Fruit fly (Drosophila melanogaster) whole organism, embryonic: ENCODE results near the gene CG43054.

Source experiments
- BEAF-32 ChIP-seq: fragments of 200-800 bp; sonication (Bioruptor generic); optimal IDR thresholded peaks from 3 replicates; lab custom pipeline; 2017; ENCODE audit warnings: missing biosample characterization, missing genetic modification characterization, mild to moderate bottlenecking, moderate library complexity, missing genetic modification reagents
- Blimp-1 ChIP-seq: fragments of 200-800 bp; sonication (Bioruptor generic); optimal IDR thresholded peaks from 3 replicates; lab custom pipeline; 2018; ENCODE audit warnings: missing biosample characterization, missing genetic modification characterization, mild to moderate bottlenecking, moderate library complexity, missing genetic modification reagents
- CG10431 ChIP-seq: fragments of 200-800 bp; sonication (Bioruptor generic); optimal IDR thresholded peaks from 3 replicates; lab custom pipeline; 2018; ENCODE audit warnings: missing biosample characterization, mild to moderate bottlenecking, missing genetic modification characterization
- CG10654 ChIP-seq: fragments of 200-800 bp; sonication (Bioruptor generic); optimal IDR thresholded peaks from 2 replicates; lab custom pipeline; 2016; ENCODE audit warnings: missing biosample characterization, missing genetic modification characterization
- CG11398 ChIP-seq: fragments of 200-800 bp; sonication (Bioruptor generic); optimal IDR thresholded peaks from 2 replicates; lab custom pipeline; 2016; ENCODE audit warnings: missing biosample characterization, missing genetic modification characterization
- CG12071 ChIP-seq: fragments of 200-800 bp; sonication (Bioruptor generic); optimal IDR thresholded peaks from 3 replicates; lab custom pipeline; 2018; ENCODE audit warnings: missing biosample characterization, mild to moderate bottlenecking, missing genetic modification characterization
- CG12219 ChIP-seq: fragments of 200-800 bp; sonication (Bioruptor generic); optimal IDR thresholded peaks from 3 replicates; lab custom pipeline; 2018; ENCODE audit warnings: missing biosample characterization, mild to moderate bottlenecking, missing genetic modification characterization
- CG14860 ChIP-seq: fragments of 200-800 bp; sonication (Bioruptor generic); IDR thresholded peaks from 3 replicates; pipeline ENCODE4 v1.3.6; 2022; ENCODE audit warnings: missing biosample characterization, missing genetic modification characterization; ENCODE audit not compliant: partially characterized antibody
- CG15479 ChIP-seq: fragments of 200-800 bp; sonication (Bioruptor generic); optimal IDR thresholded peaks from 3 replicates; lab custom pipeline; 2019; ENCODE audit warnings: missing biosample characterization, mild to moderate bottlenecking, missing genetic modification characterization, moderate library complexity
- CG15514 ChIP-seq: fragments of 200-800 bp; sonication (Bioruptor generic); optimal IDR thresholded peaks from 3 replicates; lab custom pipeline; 2017; ENCODE audit warnings: missing biosample characterization, missing genetic modification characterization, mild to moderate bottlenecking, moderate library complexity, missing genetic modification reagents
- CG1603 ChIP-seq: fragments of 200-800 bp; sonication (Bioruptor generic); optimal IDR thresholded peaks from 2 replicates; lab custom pipeline; 2019; ENCODE audit warnings: missing biosample characterization, mild to moderate bottlenecking, missing genetic modification characterization, moderate library complexity
- CG16813 ChIP-seq: fragments of 200-800 bp; sonication (Bioruptor generic); IDR thresholded peaks from 3 replicates; pipeline ENCODE4 v1.3.6; 2022; ENCODE audit warnings: missing biosample characterization, missing genetic modification characterization; ENCODE audit not compliant: partially characterized antibody
- CG17328 ChIP-seq: fragments of 200-800 bp; sonication (Bioruptor generic); IDR thresholded peaks from 2 replicates; pipeline ENCODE4 v1.3.6; 2022; ENCODE audit warnings: missing biosample characterization, missing genetic modification characterization
- CG17361 ChIP-seq: fragments of 200-800 bp; sonication (Bioruptor generic); IDR thresholded peaks from 3 replicates; pipeline ENCODE4 v1.3.6; 2022; ENCODE audit warnings: missing biosample characterization, missing genetic modification characterization
- CG17385 ChIP-seq: fragments of 200-800 bp; sonication (Bioruptor generic); optimal IDR thresholded peaks from 3 replicates; lab custom pipeline; 2018; ENCODE audit warnings: missing biosample characterization, mild to moderate bottlenecking, missing genetic modification characterization
- CG18599 ChIP-seq: fragments of 200-800 bp; sonication (Bioruptor generic); optimal IDR thresholded peaks from 3 replicates; lab custom pipeline; 2017; ENCODE audit warnings: missing biosample characterization, missing genetic modification characterization, mild to moderate bottlenecking, moderate library complexity, missing genetic modification reagents
- CG2889 ChIP-seq: fragments of 200-800 bp; sonication (Bioruptor generic); IDR thresholded peaks from 3 replicates; pipeline ENCODE4 v1.3.6; 2022; ENCODE audit warnings: missing biosample characterization, missing genetic modification characterization
- CG42726 ChIP-seq: fragments of 200-800 bp; sonication (Bioruptor generic); IDR thresholded peaks from 2 replicates; pipeline ENCODE4 v1.3.6; 2022; ENCODE audit warnings: missing biosample characterization, missing genetic modification characterization; ENCODE audit not compliant: partially characterized antibody
- CG4360 ChIP-seq: fragments of 200-800 bp; sonication (Bioruptor generic); IDR thresholded peaks from 2 replicates; pipeline ENCODE4 v1.3.6; 2022; ENCODE audit warnings: missing biosample characterization, missing genetic modification characterization
- CG4730 ChIP-seq: fragments of 200-800 bp; sonication (Bioruptor generic); IDR thresholded peaks from 2 replicates; pipeline ENCODE4 v1.3.6; 2022; ENCODE audit warnings: missing biosample characterization, missing genetic modification characterization
- CG7839 ChIP-seq: fragments of 200-800 bp; sonication (Bioruptor generic); optimal IDR thresholded peaks from 3 replicates; lab custom pipeline; 2018; ENCODE audit warnings: missing biosample characterization, mild to moderate bottlenecking, missing genetic modification characterization, moderate library complexity
- CG8281 ChIP-seq: fragments of 200-800 bp; sonication (Bioruptor generic); optimal IDR thresholded peaks from 2 replicates; lab custom pipeline; 2018; ENCODE audit warnings: missing biosample characterization, mild to moderate bottlenecking, missing genetic modification characterization, moderate library complexity
- CG9817 ChIP-seq: fragments of 200-800 bp; sonication (Bioruptor generic); optimal IDR thresholded peaks from 2 replicates; lab custom pipeline; 2018; ENCODE audit warnings: missing biosample characterization, mild to moderate bottlenecking, missing genetic modification characterization, moderate library complexity
- D19B ChIP-seq: fragments of 200-800 bp; sonication (Bioruptor generic); optimal IDR thresholded peaks from 2 replicates; lab custom pipeline; 2017; ENCODE audit warnings: missing biosample characterization, mild to moderate bottlenecking, missing genetic modification characterization
- Dip2 ChIP-seq: fragments of 200-800 bp; sonication (Bioruptor generic); IDR thresholded peaks from 2 replicates; pipeline ENCODE4 v1.3.6; 2022; ENCODE audit warnings: missing biosample characterization, missing genetic modification characterization
- GATAe ChIP-seq: fragments of 200-800 bp; sonication (Bioruptor generic); conservative IDR thresholded peaks from 2 replicates; pipeline ENCODE4 v1.3.6; 2022; ENCODE audit warnings: missing biosample characterization, missing genetic modification characterization
- HLH4C ChIP-seq: fragments of 200-800 bp; sonication (Bioruptor generic); IDR thresholded peaks from 3 replicates; pipeline ENCODE4 v1.3.6; 2022; ENCODE audit warnings: missing biosample characterization, missing genetic modification characterization; ENCODE audit not compliant: partially characterized antibody
- Lim3 ChIP-seq: fragments of 200-800 bp; sonication (Bioruptor generic); IDR thresholded peaks from 2 replicates; pipeline ENCODE4 v1.3.6; 2022; ENCODE audit warnings: missing biosample characterization, missing genetic modification characterization
- Mes4 ChIP-seq: fragments of 200-800 bp; sonication (Bioruptor generic); optimal IDR thresholded peaks from 2 replicates; lab custom pipeline; 2016; ENCODE audit warnings: missing biosample characterization, missing genetic modification characterization
- Myb ChIP-seq: fragments of 200-800 bp; sonication (Bioruptor generic); optimal IDR thresholded peaks from 2 replicates; lab custom pipeline; 2016; ENCODE audit warnings: missing biosample characterization, missing genetic modification characterization
- Side ChIP-seq: fragments of 200-800 bp; sonication (Bioruptor generic); optimal IDR thresholded peaks from 2 replicates; lab custom pipeline; 2016; ENCODE audit warnings: missing biosample characterization, missing genetic modification characterization
- Xrp1 ChIP-seq: fragments of 200-800 bp; sonication (Bioruptor generic); IDR thresholded peaks from 2 replicates; pipeline ENCODE4 v1.3.6; 2022; ENCODE audit warnings: missing biosample characterization, missing genetic modification characterization
- da ChIP-seq: fragments of 200-800 bp; sonication (Bioruptor generic); optimal IDR thresholded peaks from 2 replicates; lab custom pipeline; 2016; ENCODE audit warnings: missing biosample characterization, missing genetic modification characterization
- dm ChIP-seq: fragments of 200-800 bp; sonication (Bioruptor generic); optimal IDR thresholded peaks from 3 replicates; lab custom pipeline; 2016; ENCODE audit warnings: missing biosample characterization, missing genetic modification characterization
- dmrt99B ChIP-seq: fragments of 200-800 bp; sonication (Bioruptor generic); optimal IDR thresholded peaks from 2 replicates; lab custom pipeline; 2018; ENCODE audit warnings: missing biosample characterization, mild to moderate bottlenecking, missing genetic modification characterization, moderate library complexity
- gfzf ChIP-seq: fragments of 200-800 bp; sonication (Bioruptor generic); optimal IDR thresholded peaks from 2 replicates; lab custom pipeline; 2016; ENCODE audit warnings: missing biosample characterization, mild to moderate bottlenecking, missing genetic modification characterization, moderate library complexity
- grau ChIP-seq: fragments of 200-800 bp; optimal IDR thresholded peaks from 3 replicates; lab custom pipeline; 2019; ENCODE audit warnings: missing biosample characterization, mild to moderate bottlenecking, missing genetic modification characterization, moderate library complexity
- jigr1 ChIP-seq: fragments of 200-800 bp; sonication (Bioruptor generic); IDR thresholded peaks from 3 replicates; pipeline ENCODE4 v1.3.6; 2022; ENCODE audit warnings: missing biosample characterization, missing genetic modification characterization
- jing ChIP-seq: fragments of 200-800 bp; sonication (Bioruptor generic); optimal IDR thresholded peaks from 2 replicates; lab custom pipeline; 2018; ENCODE audit warnings: missing biosample characterization, mild to moderate bottlenecking, missing genetic modification characterization
- jumu ChIP-seq: fragments of 200-800 bp; sonication (Bioruptor generic); optimal IDR thresholded peaks from 3 replicates; lab custom pipeline; 2016; ENCODE audit warnings: missing biosample characterization, missing genetic modification characterization
- klu ChIP-seq: fragments of 200-800 bp; sonication (Bioruptor generic); IDR thresholded peaks from 2 replicates; pipeline ENCODE4 v1.3.6; 2022; ENCODE audit warnings: missing biosample characterization, missing genetic modification characterization
- oc ChIP-seq: fragments of 200-800 bp; sonication (Bioruptor generic); optimal IDR thresholded peaks from 2 replicates; lab custom pipeline; 2018; ENCODE audit warnings: missing biosample characterization, mild to moderate bottlenecking, missing genetic modification characterization, moderate library complexity
- pum ChIP-seq: fragments of 200-800 bp; sonication (Bioruptor generic); optimal IDR thresholded peaks from 2 replicates; lab custom pipeline; 2016; ENCODE audit warnings: missing biosample characterization, missing genetic modification characterization
- sens-2 ChIP-seq: fragments of 200-800 bp; sonication (Bioruptor generic); IDR thresholded peaks from 2 replicates; pipeline ENCODE4 v1.3.6; 2022; ENCODE audit warnings: missing biosample characterization, missing genetic modification characterization
- stwl ChIP-seq: fragments of 200-800 bp; sonication (Bioruptor generic); optimal IDR thresholded peaks from 3 replicates; lab custom pipeline; 2018; ENCODE audit warnings: missing biosample characterization, mild to moderate bottlenecking, missing genetic modification characterization, moderate library complexity
- sug ChIP-seq: fragments of 200-800 bp; optimal IDR thresholded peaks from 2 replicates; lab custom pipeline; 2019; ENCODE audit warnings: missing biosample characterization, mild to moderate bottlenecking, missing genetic modification characterization, moderate library complexity
- trem ChIP-seq: fragments of 200-800 bp; optimal IDR thresholded peaks from 3 replicates; lab custom pipeline; 2019; ENCODE audit warnings: missing biosample characterization, mild to moderate bottlenecking, missing genetic modification characterization, moderate library complexity
- unpg ChIP-seq: fragments of 200-800 bp; sonication (Bioruptor generic); optimal IDR thresholded peaks from 3 replicates; lab custom pipeline; 2018; ENCODE audit warnings: missing biosample characterization, mild to moderate bottlenecking, missing genetic modification characterization, moderate library complexity
- vnd ChIP-seq: fragments of 200-800 bp; sonication (Bioruptor generic); IDR thresholded peaks from 3 replicates; pipeline ENCODE4 v1.3.6; 2022; ENCODE audit warnings: missing biosample characterization, missing genetic modification characterization; ENCODE audit not compliant: partially characterized antibody
- zen ChIP-seq: fragments of 200-800 bp; sonication (Bioruptor generic); optimal IDR thresholded peaks from 3 replicates; lab custom pipeline; 2018; ENCODE audit warnings: missing biosample characterization, mild to moderate bottlenecking, missing genetic modification characterization, moderate library complexity
- zen2 ChIP-seq: fragments of 200-800 bp; sonication (Bioruptor generic); IDR thresholded peaks from 3 replicates; pipeline ENCODE4 v1.3.6; 2022; ENCODE audit warnings: missing biosample characterization, missing genetic modification characterization; ENCODE audit not compliant: partially characterized antibody

Gene CG43054

dm6 chr2L:17589853-17590252, 37.8 kb upstream of the CG43054 start (continued):
- TF ChIP-seq CG7839 (tag; lab: Kevin White, UChicago) (peak; percentile 49), CG12071 (no peak), CG2889 (GFP tag; lab: Robert Waterston, UW) (no peak), jigr1 (no peak), CG17361 (GFP tag; lab: Robert Waterston, UW) (peak; percentile 61; the same call in 2 of the 3 replicates), Side (GFP tag; lab: Kevin White, UChicago) (no peak), da (no peak), CG17385 (GFP tag; lab: Kevin White, UChicago) (no peak), gfzf (GFP tag; lab: Kevin White, UChicago) (no peak), unpg (GFP tag; lab: Kevin White, UChicago) (peak; percentile 41), grau (tag; lab: Kevin White, UChicago) (peak; percentile 47), sens-2 (GFP tag; lab: Robert Waterston, UW) (no peak), dmrt99B (tag; lab: Kevin White, UChicago) (peak; percentile 42), jing (no peak), CG11398 (GFP tag; lab: Kevin White, UChicago) (no peak), sug (tag; lab: Kevin White, UChicago) (peak; percentile 28), Blimp-1 (no peak), Myb (GFP tag; lab: Kevin White, UChicago) (peak; percentile 6), Lim3 (GFP tag; lab: Robert Waterston, UW) (no peak), CG10654 (no peak), oc (tag; lab: Kevin White, UChicago) (no peak), zen (no peak), GATAe (GFP tag; lab: Robert Waterston, UW) (no peak), Dip2 (GFP tag; lab: Robert Waterston, UW) (no peak), CG10431 (GFP tag; lab: Kevin White, UChicago) (no peak), jumu (GFP tag; lab: Kevin White, UChicago) (no peak), CG14860 (no peak), CG4730 (GFP tag; lab: Robert Waterston, UW) (no peak), pum (no peak), BEAF-32 (GFP tag; lab: Kevin White, UChicago) (no peak), klu (GFP tag; lab: Robert Waterston, UW) (no peak), trem (no peak), CG15514 (GFP tag; lab: Kevin White, UChicago) (no peak), dm (no peak), CG4360 (GFP tag; lab: Robert Waterston, UW) (no peak), CG1603 (tag; lab: Kevin White, UChicago) (peak; percentile 23), stwl (peak; percentile 59), D19B (GFP tag; lab: Kevin White, UChicago) (no peak), HLH4C (GFP tag; lab: Robert Waterston, UW) (no peak), vnd (GFP tag; lab: Robert Waterston, UW) (no peak), Mes4 (GFP tag; lab: Kevin White, UChicago) (no peak), CG17328 (GFP tag; lab: Robert Waterston, UW) (no peak), CG12219 (GFP tag; lab: Kevin White, UChicago) (no peak), CG16813 (GFP tag; lab: Robert Waterston, UW) (no peak), zen2 (no peak), CG42726 (GFP tag; lab: Robert Waterston, UW) (no peak), CG15479 (GFP tag; lab: Kevin White, UChicago) (no peak), Xrp1 (GFP tag; lab: Robert Waterston, UW) (no peak), CG9817 (tag; lab: Kevin White, UChicago) (no peak), CG18599 (GFP tag; lab: Kevin White, UChicago) (no peak), CG8281 (tag; lab: Kevin White, UChicago) (no peak)
